Worm (Caenorhabditis elegans): ENCODE data around the gene lgc-19.

Gene lgc-19

ce11 chrIV:15951640-15952039 is 10.9 kb downstream of the lgc-19 start, which contains the start of gene Y105C5B.15:
TSS of gene Y105C5B.15 (plus strand) at chrIV:15951936.
- TF ChIP-seq fkh-10 (GFP tag; optimal IDR thresholded peaks at IDR 0.05) (no peak), zag-1 (tag; optimal IDR thresholded peaks at IDR 0.05) (no peak), elt-2 (tag; optimal IDR thresholded peaks at IDR 0.05) (peak; percentile 67)

- TF ChIP-seq ztf-11 (tag; optimal IDR thresholded peaks at IDR 0.05) (no peak), R02D3.7 (tag; optimal IDR thresholded peaks at IDR 0.05) (no peak), nhr-67 (tag; optimal IDR thresholded peaks at IDR 0.05) (no peak), nhr-77 (tag; optimal IDR thresholded peaks at IDR 0.05) (no peak), ztf-4 (tag; optimal IDR thresholded peaks at IDR 0.05) (no peak), fkh-2 (tag; optimal IDR thresholded peaks at IDR 0.05) (no peak), ZK546.5 (tag; optimal IDR thresholded peaks at IDR 0.05) (no peak), elt-3 (tag; optimal IDR thresholded peaks at IDR 0.05) (no peak), hmg-11 (tag; optimal IDR thresholded peaks at IDR 0.05) (no peak), unc-39 (tag; optimal IDR thresholded peaks at IDR 0.05) (no peak), skn-1 (tag; optimal IDR thresholded peaks at IDR 0.05) (no peak), lin-15B (tag; optimal IDR thresholded peaks at IDR 0.05) (no peak), fkh-10 (GFP tag; optimal IDR thresholded peaks at IDR 0.05) (no peak), unc-62 (GFP tag; optimal IDR thresholded peaks at IDR 0.05) (no peak), ceh-28 (tag; optimal IDR thresholded peaks at IDR 0.05) (no peak), ceh-9 (tag; optimal IDR thresholded peaks at IDR 0.05) (no peak), pqm-1 (tag; optimal IDR thresholded peaks at IDR 0.05) (no peak), nhr-43 (tag; optimal IDR thresholded peaks at IDR 0.05; ENCODE audit: poor library complexity, severe bottlenecking) (no peak), lsy-12 (tag; optimal IDR thresholded peaks at IDR 0.05) (no peak), nhr-76 (tag; optimal IDR thresholded peaks at IDR 0.05) (no peak)
Observed at ce11 chrIV:15950838-15951581, 11.5 kb downstream of the lgc-19 start, which contains the start of gene ifas-3. TSS of gene ifas-3 (minus strand) at chrIV:15950888.

- TF ChIP-seq nhr-237 (tag; optimal IDR thresholded peaks at IDR 0.05) (no peak), nhr-25 (tag; optimal IDR thresholded peaks at IDR 0.05) (no peak), fkh-2 (tag; optimal IDR thresholded peaks at IDR 0.05) (no peak), unc-39 (tag; optimal IDR thresholded peaks at IDR 0.05) (no peak), elt-2 (tag; optimal IDR thresholded peaks at IDR 0.05) (no peak)
Observed at ce11 chrIV:15949995-15950394, 12.5 kb downstream of the lgc-19 start.

ce11 chrIV:15946507-15946906 is 16.0 kb downstream of the lgc-19 start, which contains the start of gene skr-10:
TSS of gene skr-10 (plus strand) at chrIV:15946807.
- TF ChIP-seq nhr-25 (tag; optimal IDR thresholded peaks at IDR 0.05) = no peak
- TF ChIP-seq pha-4 (tag; optimal IDR thresholded peaks at IDR 0.05) = no peak

- TF ChIP-seq fkh-2 (tag; optimal IDR thresholded peaks at IDR 0.05) = no peak
- TF ChIP-seq hmg-11 (tag; optimal IDR thresholded peaks at IDR 0.05) = no peak
- TF ChIP-seq ceh-82 (tag; optimal IDR thresholded peaks at IDR 0.05) = no peak
- TF ChIP-seq zag-1 (tag; optimal IDR thresholded peaks at IDR 0.05) = no peak
- TF ChIP-seq nhr-11 (tag; optimal IDR thresholded peaks at IDR 0.05) = no peak
- TF ChIP-seq aly-2 (tag; optimal IDR thresholded peaks at IDR 0.05) = no peak
- no peak for TF ChIP-seq nhr-77 (tag; optimal IDR thresholded peaks at IDR 0.05)
- TF ChIP-seq nhr-28 (tag; optimal IDR thresholded peaks at IDR 0.05) = no peak
- TF ChIP-seq nhr-237 (tag; optimal IDR thresholded peaks at IDR 0.05) = no peak
- no peak for TF ChIP-seq ceh-9 (tag; optimal IDR thresholded peaks at IDR 0.05)
- TF ChIP-seq pqm-1 (tag; optimal IDR thresholded peaks at IDR 0.05) = no peak
- TF ChIP-seq ZK546.5 (tag; optimal IDR thresholded peaks at IDR 0.05) = no peak
- TF ChIP-seq ceh-16 (tag; optimal IDR thresholded peaks at IDR 0.05) = no peak
- TF ChIP-seq ztf-4 (tag; optimal IDR thresholded peaks at IDR 0.05) = no peak
- no peak for TF ChIP-seq skn-1 (tag; optimal IDR thresholded peaks at IDR 0.05)
- no peak for TF ChIP-seq mml-1 (tag; optimal IDR thresholded peaks at IDR 0.05)
- TF ChIP-seq ama-1 (optimal IDR thresholded peaks at IDR 0.05) = no peak
- no peak for TF ChIP-seq nhr-23 (tag; optimal IDR thresholded peaks at IDR 0.05)
- TF ChIP-seq nhr-12 (tag; optimal IDR thresholded peaks at IDR 0.05) = no peak
Observed at ce11 chrIV:15941403-15941802, 21.1 kb downstream of the lgc-19 start, which contains the start of gene Y105C5B.11. TSS of gene Y105C5B.11 (minus strand) at chrIV:15941503.
